Worm (Caenorhabditis elegans) whole organism, L4/young adult: Measurements from ENCODE around the gene trpl-5.

Experiments
- W03F9.2 ChIP-seq: fragments of 150-350 bp; optimal IDR thresholded peaks from 2 replicates; lab custom pipeline; 2014; ENCODE audit warnings: missing biosample characterization, missing genetic modification characterization
- him-1 ChIP-seq: sonication (generic microtip); optimal IDR thresholded peaks from 2 replicates; lab custom pipeline; 2016; ENCODE audit warnings: missing genotype, missing genetic modification reagents, missing genetic modification characterization, missing compliant biosample characterization

DNA sequence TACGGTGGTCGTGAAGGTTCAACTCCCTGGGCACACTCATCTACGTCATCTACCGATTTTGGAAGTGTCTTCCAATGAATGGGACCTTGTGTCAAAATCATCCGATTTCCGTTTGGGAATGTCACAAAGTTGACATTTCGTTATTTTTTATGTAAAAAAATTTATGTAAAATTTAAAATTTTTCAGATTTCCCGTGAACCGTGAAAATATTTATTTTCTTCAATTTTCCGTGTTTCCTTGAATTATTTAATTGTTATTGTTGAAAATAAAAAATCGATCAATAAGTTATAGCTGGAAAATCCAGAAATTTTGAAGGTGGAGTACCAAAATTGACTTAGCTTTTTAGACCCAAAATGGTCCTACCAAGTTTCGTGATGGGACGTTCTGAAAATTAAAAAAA is 45.2 kb upstream of the trpl-5 start, which contains the start of gene hpo-7:
- TF ChIP-seq W03F9.2 (tag; lab: Kevin White, UChicago), result no peak
- TF ChIP-seq him-1 (tag; lab: Kevin White, UChicago), result no peak
